Fruit fly (Drosophila melanogaster) whole organism, prepupa: ENCODE data around the gene SCCRO.

Experiments used
- Blimp-1 ChIP-seq: fragments of 200-800 bp; sonication (Bioruptor generic); optimal IDR thresholded peaks from 3 replicates; lab custom pipeline; 2017; ENCODE audit warnings: missing biosample characterization, missing genetic modification characterization, mild to moderate bottlenecking, moderate library complexity, missing genetic modification reagents
- CG10631 ChIP-seq: fragments of 200-800 bp; sonication (Bioruptor generic); optimal IDR thresholded peaks from 2 replicates; lab custom pipeline; 2016; ENCODE audit warnings: missing biosample characterization, missing genetic modification characterization
- CG1621 ChIP-seq: fragments of 200-800 bp; sonication (Bioruptor generic); optimal IDR thresholded peaks from 3 replicates; lab custom pipeline; 2018; ENCODE audit warnings: missing biosample characterization, mild to moderate bottlenecking, missing genetic modification characterization
- CG3032 ChIP-seq: fragments of 200-800 bp; optimal IDR thresholded peaks from 2 replicates; lab custom pipeline; 2019; ENCODE audit warnings: missing biosample characterization, mild to moderate bottlenecking, missing genetic modification characterization, moderate library complexity
- CG31627 ChIP-seq: fragments of 200-800 bp; sonication (Bioruptor generic); optimal IDR thresholded peaks from 3 replicates; lab custom pipeline; 2016; ENCODE audit warnings: missing biosample characterization, missing genetic modification characterization
- CG32006 ChIP-seq: fragments of 200-800 bp; sonication (Bioruptor generic); optimal IDR thresholded peaks from 3 replicates; lab custom pipeline; 2017; ENCODE audit warnings: missing biosample characterization, mild to moderate bottlenecking, missing genetic modification characterization
- CG34406 ChIP-seq: fragments of 200-800 bp; sonication (Bioruptor generic); optimal IDR thresholded peaks from 3 replicates; lab custom pipeline; 2016; ENCODE audit warnings: missing biosample characterization, missing genetic modification characterization
- CG3919 ChIP-seq: fragments of 200-800 bp; sonication (Bioruptor generic); optimal IDR thresholded peaks from 3 replicates; lab custom pipeline; 2016; ENCODE audit warnings: missing biosample characterization, missing genetic modification characterization
- CG6163 ChIP-seq: fragments of 200-800 bp; sonication (Bioruptor generic); IDR thresholded peaks from 3 replicates; pipeline ENCODE4 v1.3.6; 2022; ENCODE audit warnings: missing biosample characterization, missing genetic modification characterization
- CG6808 ChIP-seq: fragments of 200-800 bp; sonication (Bioruptor generic); optimal IDR thresholded peaks from 3 replicates; lab custom pipeline; 2017; ENCODE audit warnings: missing biosample characterization, missing genetic modification characterization, mild to moderate bottlenecking, moderate library complexity, missing genetic modification reagents
- CG6854 ChIP-seq: fragments of 200-800 bp; sonication (Bioruptor generic); optimal IDR thresholded peaks from 2 replicates; lab custom pipeline; 2017; ENCODE audit warnings: missing biosample characterization, mild to moderate bottlenecking, missing genetic modification characterization
- CG7368 ChIP-seq: fragments of 200-800 bp; sonication (Bioruptor generic); optimal IDR thresholded peaks from 3 replicates; lab custom pipeline; 2016; ENCODE audit warnings: missing biosample characterization, missing genetic modification characterization
- CG8119 ChIP-seq: fragments of 200-800 bp; sonication (Bioruptor generic); IDR thresholded peaks from 3 replicates; pipeline ENCODE4 v1.3.6; 2022; ENCODE audit warnings: missing biosample characterization, missing genetic modification characterization
- CG8319 ChIP-seq: fragments of 200-800 bp; sonication (Bioruptor generic); optimal IDR thresholded peaks from 3 replicates; lab custom pipeline; 2016; ENCODE audit warnings: missing biosample characterization, missing genetic modification characterization
- CG9139 ChIP-seq: fragments of 200-800 bp; sonication (Bioruptor generic); optimal IDR thresholded peaks from 3 replicates; lab custom pipeline; 2017; ENCODE audit warnings: missing biosample characterization, mild to moderate bottlenecking, missing genetic modification characterization
- Eip78C ChIP-seq: fragments of 200-800 bp; sonication (Bioruptor generic); peaks from one replicate; lab custom pipeline; 2016; ENCODE audit warnings: missing biosample characterization, missing genetic modification characterization
- Eip93F ChIP-seq: fragments of 200-800 bp; sonication (Bioruptor generic); optimal IDR thresholded peaks from 2 replicates; lab custom pipeline; 2016; ENCODE audit warnings: missing biosample characterization, mild to moderate bottlenecking, missing genetic modification characterization
- Ets21C ChIP-seq: fragments of 200-800 bp; sonication (Bioruptor generic); optimal IDR thresholded peaks from 3 replicates; lab custom pipeline; 2016; ENCODE audit warnings: missing biosample characterization, missing genetic modification characterization
- Ets96B ChIP-seq: fragments of 200-800 bp; optimal IDR thresholded peaks from 2 replicates; lab custom pipeline; 2019; ENCODE audit warnings: missing biosample characterization, mild to moderate bottlenecking, missing genetic modification characterization, moderate library complexity
- Hr38 ChIP-seq: sonication (Bioruptor generic); optimal IDR thresholded peaks from 2 replicates; lab custom pipeline; 2016; ENCODE audit warnings: missing biosample characterization, missing genetic modification characterization
- Hr39 ChIP-seq: fragments of 200-800 bp; sonication (Bioruptor generic); optimal IDR thresholded peaks from 2 replicates; lab custom pipeline; 2016; ENCODE audit warnings: missing biosample characterization, missing genetic modification characterization
- Hr4 ChIP-seq: fragments of 200-800 bp; sonication (Bioruptor generic); optimal IDR thresholded peaks from 3 replicates; lab custom pipeline; 2016; ENCODE audit warnings: missing biosample characterization, missing genetic modification characterization
- Lpt ChIP-seq: fragments of 200-800 bp; sonication (Bioruptor generic); optimal IDR thresholded peaks from 3 replicates; lab custom pipeline; 2016; ENCODE audit warnings: missing biosample characterization, missing genetic modification characterization
- Met ChIP-seq: fragments of 200-800 bp; sonication (Bioruptor generic); optimal IDR thresholded peaks from 3 replicates; lab custom pipeline; 2016; ENCODE audit warnings: missing biosample characterization, missing genetic modification characterization
- OdsH ChIP-seq: fragments of 200-800 bp; sonication (Bioruptor generic); optimal IDR thresholded peaks from 3 replicates; lab custom pipeline; 2016; ENCODE audit warnings: missing biosample characterization, missing genetic modification characterization
- Smox ChIP-seq: fragments of 200-800 bp; sonication (Bioruptor generic); optimal IDR thresholded peaks from 3 replicates; lab custom pipeline; 2016; ENCODE audit warnings: missing biosample characterization, missing genetic modification characterization
- Sox102F ChIP-seq: fragments of 200-800 bp; sonication (Bioruptor generic); optimal IDR thresholded peaks from 2 replicates; lab custom pipeline; 2016; ENCODE audit warnings: missing biosample characterization, mild to moderate bottlenecking, missing genetic modification characterization
- Sox15 ChIP-seq: fragments of 200-800 bp; sonication (Bioruptor generic); optimal IDR thresholded peaks from 3 replicates; lab custom pipeline; 2016; ENCODE audit warnings: missing biosample characterization, missing genetic modification characterization
- cyc ChIP-seq: fragments of 200-800 bp; sonication (Bioruptor generic); optimal IDR thresholded peaks from 3 replicates; lab custom pipeline; 2016; ENCODE audit warnings: missing biosample characterization, missing genetic modification characterization
- dsx ChIP-seq: fragments of 200-800 bp; optimal IDR thresholded peaks from 3 replicates; lab custom pipeline; 2019; ENCODE audit warnings: missing biosample characterization, mild to moderate bottlenecking, missing genetic modification characterization, moderate library complexity; ENCODE audit not compliant: poor library complexity, severe bottlenecking
- eg ChIP-seq: fragments of 200-800 bp; sonication (Bioruptor generic); IDR thresholded peaks from 3 replicates; pipeline ENCODE4 v1.3.6; 2022; ENCODE audit warnings: missing biosample characterization, missing genetic modification characterization
- esn ChIP-seq: fragments of 200-800 bp; sonication (Bioruptor generic); optimal IDR thresholded peaks from 2 replicates; lab custom pipeline; 2016; ENCODE audit warnings: missing biosample characterization, mild to moderate bottlenecking, missing genetic modification characterization, moderate library complexity
- lz ChIP-seq: fragments of 200-800 bp; sonication (Bioruptor generic); optimal IDR thresholded peaks from 3 replicates; lab custom pipeline; 2016; ENCODE audit warnings: missing biosample characterization, missing genetic modification characterization
- pdm3 ChIP-seq: fragments of 200-800 bp; sonication (Bioruptor generic); optimal IDR thresholded peaks from 3 replicates; lab custom pipeline; 2016; ENCODE audit warnings: missing biosample characterization, missing genetic modification characterization
- spab ChIP-seq: fragments of 200-800 bp; sonication (Bioruptor generic); optimal IDR thresholded peaks from 2 replicates; lab custom pipeline; 2017; ENCODE audit warnings: missing biosample characterization, mild to moderate bottlenecking, missing genetic modification characterization, missing genetic modification reagents
- ss ChIP-seq, 2 experiments: fragments of 200-800 bp; sonication (Bioruptor generic); optimal IDR thresholded peaks; 2 replicates in 1 of 2; 3 replicates in 1 of 2; lab custom pipeline; 2017 to 2018; ENCODE audit warnings: mild to moderate bottlenecking in 2 of 2, missing biosample characterization in 2 of 2, missing genetic modification characterization in 2 of 2, moderate library complexity in 1 of 2
- svp ChIP-seq: fragments of 200-800 bp; sonication (Bioruptor generic); peaks from one replicate; lab custom pipeline; 2016; ENCODE audit warnings: missing biosample characterization, missing genetic modification characterization
- topi ChIP-seq: fragments of 200-800 bp; sonication (Bioruptor generic); optimal IDR thresholded peaks from 3 replicates; lab custom pipeline; 2016; ENCODE audit warnings: missing biosample characterization, missing genetic modification characterization
- vri ChIP-seq: fragments of 200-800 bp; sonication (Bioruptor generic); optimal IDR thresholded peaks from 3 replicates; lab custom pipeline; 2016; ENCODE audit warnings: missing biosample characterization, mild to moderate bottlenecking, missing genetic modification characterization

Gene SCCRO

DNA sequence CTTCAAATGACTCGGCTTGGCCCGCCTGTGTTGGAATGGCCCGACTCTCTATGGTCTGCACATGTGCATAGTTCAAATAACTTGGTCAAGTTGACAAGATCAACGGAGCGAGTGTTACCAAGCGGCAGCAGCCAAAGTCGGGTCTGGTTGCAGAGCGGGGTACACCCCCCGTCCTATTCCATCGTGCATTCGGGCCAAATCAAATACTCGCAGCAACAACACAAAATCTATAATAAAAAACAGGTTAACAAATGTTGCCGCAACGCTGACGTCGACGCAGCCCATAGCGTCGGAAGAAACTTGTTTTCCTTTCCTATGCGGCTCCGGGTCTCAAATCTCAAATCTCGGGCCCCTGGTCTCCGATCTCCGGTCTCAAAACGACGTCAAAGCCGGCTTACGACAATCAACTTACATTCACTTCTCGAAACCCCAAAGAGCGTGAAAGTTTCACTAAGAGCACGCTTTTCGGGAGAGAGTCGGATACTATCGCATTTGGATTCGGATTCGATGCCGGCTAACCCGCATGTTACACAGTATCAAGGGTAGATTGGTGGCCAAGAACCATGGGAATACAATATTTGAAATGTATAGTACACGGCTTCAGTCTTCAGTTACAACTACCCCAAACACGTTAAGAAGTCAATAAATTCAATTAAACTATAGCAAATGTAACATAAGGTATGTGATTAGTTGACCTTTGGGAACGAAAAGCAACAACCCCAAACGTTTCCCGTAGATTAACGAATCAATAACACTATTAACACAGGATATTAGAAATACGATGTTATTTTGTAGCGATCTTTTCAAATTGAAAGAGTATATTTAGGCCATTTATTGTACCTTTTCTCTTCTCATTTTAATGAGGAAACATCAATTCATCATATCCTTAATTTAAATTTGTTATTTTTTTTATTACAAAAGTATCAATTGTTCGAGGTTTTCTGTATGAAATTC is 28.7 kb upstream of the SCCRO start (continued):
- TF ChIP-seq Hr39 (GFP tag; lab: Kevin White, UChicago) (peak; percentile 81), vri (GFP tag; lab: Kevin White, UChicago) (peak; percentile 24), lz (peak; percentile 79), spab (GFP tag; lab: Kevin White, UChicago) (peak; percentile 70), CG3032 (tag; lab: Kevin White, UChicago) (peak; percentile 71), Eip78C (GFP tag; lab: Kevin White, UChicago) (peak; percentile 95), Ets21C (GFP tag; lab: Kevin White, UChicago) (peak; percentile 57), CG1621 (tag; lab: Kevin White, UChicago) (peak; percentile 64), svp (peak; percentile 93), Met (GFP tag; lab: Kevin White, UChicago) (peak; percentile 75), ss (GFP tag; optimal IDR thresholded peaks at IDR 0.05; lab: Kevin White, UChicago) (peak; percentile 57 to 75), cyc (GFP tag; lab: Kevin White, UChicago) (peak; percentile 77), topi (GFP tag; lab: Kevin White, UChicago) (peak; percentile 83), CG10631 (GFP tag; lab: Kevin White, UChicago) (peak; percentile 80), Hr4 (GFP tag; lab: Kevin White, UChicago) (peak; percentile 79), eg (GFP tag; lab: Robert Waterston, UW) (peak; percentile 30; the same call in 1 of the 3 replicates), CG6854 (GFP tag; lab: Kevin White, UChicago) (no peak), pdm3 (GFP tag; lab: Kevin White, UChicago) (peak; percentile 79), Sox15 (peak; percentile 76), Smox (GFP tag; lab: Kevin White, UChicago) (peak; percentile 80), OdsH (GFP tag; lab: Kevin White, UChicago) (peak; percentile 81), Lpt (peak; percentile 48), Eip93F (GFP tag; lab: Kevin White, UChicago) (no peak), CG9139 (GFP tag; lab: Kevin White, UChicago) (peak; percentile 51), Hr38 (GFP tag; lab: Kevin White, UChicago) (no peak)

DNA sequence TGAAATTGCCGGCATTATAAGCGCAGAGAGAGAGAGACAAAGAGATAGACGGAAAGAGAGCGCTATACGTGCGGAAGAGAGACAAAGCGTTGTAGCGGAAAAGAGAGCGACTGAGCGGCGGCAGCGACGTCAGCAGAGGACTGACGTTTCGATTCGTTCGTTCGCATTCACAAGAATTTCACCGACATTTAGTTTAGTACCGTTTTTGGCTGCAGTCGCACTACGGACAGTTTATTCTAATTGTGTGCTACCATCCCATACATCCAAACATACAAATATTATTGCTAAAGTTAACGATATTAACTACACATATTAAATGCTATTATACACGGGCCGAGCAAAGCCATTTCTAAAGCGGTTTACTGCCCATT is 28.0 kb upstream of the SCCRO start, which contains the start of gene CrebA:
CrebA (plus strand) TSS at position 168 of the 371 bp plus-strand sequence.
- TF ChIP-seq CG1621 (tag; lab: Kevin White, UChicago) (peak; percentile 17), CG9139 (GFP tag; lab: Kevin White, UChicago) (no peak), Lpt (no peak), CG34406 (GFP tag; lab: Kevin White, UChicago) (no peak), Ets96B (tag; lab: Kevin White, UChicago) (no peak), Sox102F (GFP tag; lab: Kevin White, UChicago) (no peak), CG6163 (GFP tag; lab: Robert Waterston, UW) (peak; percentile 18; the same call in 1 of the 3 replicates), CG32006 (no peak), eg (GFP tag; lab: Robert Waterston, UW) (peak; percentile 13; the same call in 2 of the 3 replicates), OdsH (GFP tag; lab: Kevin White, UChicago) (no peak), Hr39 (GFP tag; lab: Kevin White, UChicago) (no peak), CG3919 (GFP tag; lab: Kevin White, UChicago) (no peak), esn (GFP tag; lab: Kevin White, UChicago) (no peak), Sox15 (no peak)
- TF ChIP-seq, all 60 proteins: peak for 3

DNA sequence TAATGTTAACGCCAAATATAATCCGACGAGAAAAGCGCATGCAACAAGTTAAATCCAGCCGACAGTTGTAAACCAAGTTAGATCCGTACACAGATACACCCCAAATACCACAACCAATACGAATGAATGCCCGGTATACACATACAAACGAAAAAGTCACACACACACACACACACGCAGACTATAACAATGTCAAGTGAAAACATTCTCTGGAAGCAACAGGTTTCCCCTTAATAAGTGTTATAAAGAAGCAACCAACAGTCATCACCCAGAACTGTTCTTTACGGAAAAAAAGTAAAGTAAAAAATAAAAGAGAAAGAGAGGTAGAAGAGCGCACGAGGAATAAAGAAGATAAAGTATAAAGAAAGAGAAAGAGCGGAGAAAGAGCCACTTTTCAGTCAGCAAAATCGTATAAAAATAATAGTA is 27.4 kb upstream of the SCCRO start:
- TF ChIP-seq Eip78C (GFP tag; lab: Kevin White, UChicago) (peak; percentile 29), Smox (GFP tag; lab: Kevin White, UChicago) (no peak), ss (GFP tag; optimal IDR thresholded peaks at IDR 0.05; lab: Kevin White, UChicago) (peak in 1 of 2 experiments; percentile 49), pdm3 (GFP tag; lab: Kevin White, UChicago) (no peak), eg (GFP tag; lab: Robert Waterston, UW) (0 out of 3 replicates have a peak, but pooled peaks have one; percentile 8), OdsH (GFP tag; lab: Kevin White, UChicago) (no peak), CG7368 (no peak), Eip93F (GFP tag; lab: Kevin White, UChicago) (peak; percentile 23), CG1621 (tag; lab: Kevin White, UChicago) (peak; percentile 3), dsx (peak; percentile 83), CG6808 (GFP tag; lab: Kevin White, UChicago) (peak; percentile 25), CG6163 (GFP tag; lab: Robert Waterston, UW) (peak; percentile 7; the same call in 1 of the 3 replicates), CG31627 (GFP tag; lab: Kevin White, UChicago) (no peak), Blimp-1 (GFP tag; lab: Kevin White, UChicago) (peak; percentile 8), CG8119 (GFP tag; lab: Robert Waterston, UW) (0 out of 3 replicates have a peak, but pooled peaks have one; percentile 18), topi (GFP tag; lab: Kevin White, UChicago) (no peak), Sox102F (GFP tag; lab: Kevin White, UChicago) (no peak), CG8319 (GFP tag; lab: Kevin White, UChicago) (no peak)
